Fruit fly (Drosophila melanogaster) whole organism, prepupa: ENCODE results near the gene sd.

Experiments used
- Blimp-1 ChIP-seq: fragments of 200-800 bp; sonication (Bioruptor generic); optimal IDR thresholded peaks from 3 replicates; lab custom pipeline; 2017; ENCODE audit warnings: missing biosample characterization, missing genetic modification characterization, mild to moderate bottlenecking, moderate library complexity, missing genetic modification reagents
- CG10631 ChIP-seq: fragments of 200-800 bp; sonication (Bioruptor generic); optimal IDR thresholded peaks from 2 replicates; lab custom pipeline; 2016; ENCODE audit warnings: missing biosample characterization, missing genetic modification characterization
- CG11294 ChIP-seq: fragments of 200-800 bp; sonication (Bioruptor generic); IDR thresholded peaks from 2 replicates; pipeline ENCODE4 v1.3.6; 2022; ENCODE audit warnings: missing biosample characterization, missing genetic modification characterization
- CG11762 ChIP-seq: fragments of 200-800 bp; sonication (Bioruptor generic); optimal IDR thresholded peaks from 3 replicates; lab custom pipeline; 2016; ENCODE audit warnings: missing biosample characterization, missing genetic modification characterization; ENCODE audit not compliant: insufficient read depth
- CG11902 ChIP-seq: fragments of 200-800 bp; sonication (Bioruptor generic); optimal IDR thresholded peaks from 3 replicates; lab custom pipeline; 2016; ENCODE audit warnings: missing biosample characterization, missing genetic modification characterization
- CG15336 ChIP-seq: fragments of 200-800 bp; sonication (Bioruptor generic); IDR thresholded peaks from 2 replicates; pipeline ENCODE4 v1.3.6; 2022; ENCODE audit warnings: missing biosample characterization, missing genetic modification characterization
- CG1621 ChIP-seq: fragments of 200-800 bp; sonication (Bioruptor generic); optimal IDR thresholded peaks from 3 replicates; lab custom pipeline; 2018; ENCODE audit warnings: missing biosample characterization, mild to moderate bottlenecking, missing genetic modification characterization
- CG3032 ChIP-seq: fragments of 200-800 bp; optimal IDR thresholded peaks from 2 replicates; lab custom pipeline; 2019; ENCODE audit warnings: missing biosample characterization, mild to moderate bottlenecking, missing genetic modification characterization, moderate library complexity
- CG31627 ChIP-seq: fragments of 200-800 bp; sonication (Bioruptor generic); optimal IDR thresholded peaks from 3 replicates; lab custom pipeline; 2016; ENCODE audit warnings: missing biosample characterization, missing genetic modification characterization
- CG32006 ChIP-seq: fragments of 200-800 bp; sonication (Bioruptor generic); optimal IDR thresholded peaks from 3 replicates; lab custom pipeline; 2017; ENCODE audit warnings: missing biosample characterization, mild to moderate bottlenecking, missing genetic modification characterization
- CG34406 ChIP-seq: fragments of 200-800 bp; sonication (Bioruptor generic); optimal IDR thresholded peaks from 3 replicates; lab custom pipeline; 2016; ENCODE audit warnings: missing biosample characterization, missing genetic modification characterization
- CG3919 ChIP-seq: fragments of 200-800 bp; sonication (Bioruptor generic); optimal IDR thresholded peaks from 3 replicates; lab custom pipeline; 2016; ENCODE audit warnings: missing biosample characterization, missing genetic modification characterization
- CG4318 ChIP-seq: fragments of 200-800 bp; sonication (Bioruptor generic); optimal IDR thresholded peaks from 3 replicates; lab custom pipeline; 2017; ENCODE audit warnings: missing biosample characterization, mild to moderate bottlenecking, missing genetic modification characterization
- CG6163 ChIP-seq: fragments of 200-800 bp; sonication (Bioruptor generic); IDR thresholded peaks from 3 replicates; pipeline ENCODE4 v1.3.6; 2022; ENCODE audit warnings: missing biosample characterization, missing genetic modification characterization
- CG6276 ChIP-seq: fragments of 200-800 bp; sonication (Bioruptor generic); optimal IDR thresholded peaks from 2 replicates; lab custom pipeline; 2017; ENCODE audit warnings: missing biosample characterization, mild to moderate bottlenecking, missing genetic modification characterization
- CG6792 ChIP-seq: fragments of 200-800 bp; sonication (Bioruptor generic); optimal IDR thresholded peaks from 3 replicates; lab custom pipeline; 2016; ENCODE audit warnings: missing biosample characterization, missing genetic modification characterization
- CG6808 ChIP-seq: fragments of 200-800 bp; sonication (Bioruptor generic); optimal IDR thresholded peaks from 3 replicates; lab custom pipeline; 2017; ENCODE audit warnings: missing biosample characterization, missing genetic modification characterization, mild to moderate bottlenecking, moderate library complexity, missing genetic modification reagents
- CG6854 ChIP-seq: fragments of 200-800 bp; sonication (Bioruptor generic); optimal IDR thresholded peaks from 2 replicates; lab custom pipeline; 2017; ENCODE audit warnings: missing biosample characterization, mild to moderate bottlenecking, missing genetic modification characterization
- CG8119 ChIP-seq: fragments of 200-800 bp; sonication (Bioruptor generic); IDR thresholded peaks from 3 replicates; pipeline ENCODE4 v1.3.6; 2022; ENCODE audit warnings: missing biosample characterization, missing genetic modification characterization
- CG8319 ChIP-seq: fragments of 200-800 bp; sonication (Bioruptor generic); optimal IDR thresholded peaks from 3 replicates; lab custom pipeline; 2016; ENCODE audit warnings: missing biosample characterization, missing genetic modification characterization
- CG8632 ChIP-seq: fragments of 200-800 bp; sonication (Bioruptor generic); optimal IDR thresholded peaks from 3 replicates; lab custom pipeline; 2016; ENCODE audit warnings: missing biosample characterization, missing genetic modification characterization
- CG9139 ChIP-seq: fragments of 200-800 bp; sonication (Bioruptor generic); optimal IDR thresholded peaks from 3 replicates; lab custom pipeline; 2017; ENCODE audit warnings: missing biosample characterization, mild to moderate bottlenecking, missing genetic modification characterization
- Eip78C ChIP-seq: fragments of 200-800 bp; sonication (Bioruptor generic); peaks from one replicate; lab custom pipeline; 2016; ENCODE audit warnings: missing biosample characterization, missing genetic modification characterization
- Eip93F ChIP-seq: fragments of 200-800 bp; sonication (Bioruptor generic); optimal IDR thresholded peaks from 2 replicates; lab custom pipeline; 2016; ENCODE audit warnings: missing biosample characterization, mild to moderate bottlenecking, missing genetic modification characterization
- Ets21C ChIP-seq: fragments of 200-800 bp; sonication (Bioruptor generic); optimal IDR thresholded peaks from 3 replicates; lab custom pipeline; 2016; ENCODE audit warnings: missing biosample characterization, missing genetic modification characterization
- Ets96B ChIP-seq: fragments of 200-800 bp; optimal IDR thresholded peaks from 2 replicates; lab custom pipeline; 2019; ENCODE audit warnings: missing biosample characterization, mild to moderate bottlenecking, missing genetic modification characterization, moderate library complexity
- Gug ChIP-seq: fragments of 200-800 bp; sonication (Bioruptor generic); IDR thresholded peaks from 2 replicates; pipeline ENCODE4 v1.3.6; 2022; ENCODE audit warnings: missing biosample characterization, missing genetic modification characterization
- Hr39 ChIP-seq: fragments of 200-800 bp; sonication (Bioruptor generic); optimal IDR thresholded peaks from 2 replicates; lab custom pipeline; 2016; ENCODE audit warnings: missing biosample characterization, missing genetic modification characterization
- Hr4 ChIP-seq: fragments of 200-800 bp; sonication (Bioruptor generic); optimal IDR thresholded peaks from 3 replicates; lab custom pipeline; 2016; ENCODE audit warnings: missing biosample characterization, missing genetic modification characterization
- OdsH ChIP-seq: fragments of 200-800 bp; sonication (Bioruptor generic); optimal IDR thresholded peaks from 3 replicates; lab custom pipeline; 2016; ENCODE audit warnings: missing biosample characterization, missing genetic modification characterization
- Smox ChIP-seq: fragments of 200-800 bp; sonication (Bioruptor generic); optimal IDR thresholded peaks from 3 replicates; lab custom pipeline; 2016; ENCODE audit warnings: missing biosample characterization, missing genetic modification characterization
- Sox102F ChIP-seq: fragments of 200-800 bp; sonication (Bioruptor generic); optimal IDR thresholded peaks from 2 replicates; lab custom pipeline; 2016; ENCODE audit warnings: missing biosample characterization, mild to moderate bottlenecking, missing genetic modification characterization
- Sox15 ChIP-seq: fragments of 200-800 bp; sonication (Bioruptor generic); optimal IDR thresholded peaks from 3 replicates; lab custom pipeline; 2016; ENCODE audit warnings: missing biosample characterization, missing genetic modification characterization
- acj6 ChIP-seq: fragments of 200-800 bp; sonication (Bioruptor generic); optimal IDR thresholded peaks from 3 replicates; lab custom pipeline; 2016; ENCODE audit warnings: missing biosample characterization, missing genetic modification characterization
- dsx ChIP-seq: fragments of 200-800 bp; optimal IDR thresholded peaks from 3 replicates; lab custom pipeline; 2019; ENCODE audit warnings: missing biosample characterization, mild to moderate bottlenecking, missing genetic modification characterization, moderate library complexity; ENCODE audit not compliant: poor library complexity, severe bottlenecking
- eg ChIP-seq: fragments of 200-800 bp; sonication (Bioruptor generic); IDR thresholded peaks from 3 replicates; pipeline ENCODE4 v1.3.6; 2022; ENCODE audit warnings: missing biosample characterization, missing genetic modification characterization
- esn ChIP-seq: fragments of 200-800 bp; sonication (Bioruptor generic); optimal IDR thresholded peaks from 2 replicates; lab custom pipeline; 2016; ENCODE audit warnings: missing biosample characterization, mild to moderate bottlenecking, missing genetic modification characterization, moderate library complexity
- fkh ChIP-seq: fragments of 200-800 bp; sonication (Bioruptor generic); optimal IDR thresholded peaks from 3 replicates; lab custom pipeline; 2017; ENCODE audit warnings: missing biosample characterization, mild to moderate bottlenecking, missing genetic modification characterization, moderate library complexity
- lz ChIP-seq: fragments of 200-800 bp; sonication (Bioruptor generic); optimal IDR thresholded peaks from 3 replicates; lab custom pipeline; 2016; ENCODE audit warnings: missing biosample characterization, missing genetic modification characterization
- salr ChIP-seq, 2 experiments: fragments of 200-800 bp; sonication (Bioruptor generic); optimal IDR thresholded peaks; 3 replicates each; lab custom pipeline; 2016 to 2018; ENCODE audit warnings: missing biosample characterization in 2 of 2, missing genetic modification characterization in 2 of 2, mild to moderate bottlenecking in 1 of 2
- spab ChIP-seq: fragments of 200-800 bp; sonication (Bioruptor generic); optimal IDR thresholded peaks from 2 replicates; lab custom pipeline; 2017; ENCODE audit warnings: missing biosample characterization, mild to moderate bottlenecking, missing genetic modification characterization, missing genetic modification reagents
- topi ChIP-seq: fragments of 200-800 bp; sonication (Bioruptor generic); optimal IDR thresholded peaks from 3 replicates; lab custom pipeline; 2016; ENCODE audit warnings: missing biosample characterization, missing genetic modification characterization
- vri ChIP-seq: fragments of 200-800 bp; sonication (Bioruptor generic); optimal IDR thresholded peaks from 3 replicates; lab custom pipeline; 2016; ENCODE audit warnings: missing biosample characterization, mild to moderate bottlenecking, missing genetic modification characterization

The sd gene

DNA sequence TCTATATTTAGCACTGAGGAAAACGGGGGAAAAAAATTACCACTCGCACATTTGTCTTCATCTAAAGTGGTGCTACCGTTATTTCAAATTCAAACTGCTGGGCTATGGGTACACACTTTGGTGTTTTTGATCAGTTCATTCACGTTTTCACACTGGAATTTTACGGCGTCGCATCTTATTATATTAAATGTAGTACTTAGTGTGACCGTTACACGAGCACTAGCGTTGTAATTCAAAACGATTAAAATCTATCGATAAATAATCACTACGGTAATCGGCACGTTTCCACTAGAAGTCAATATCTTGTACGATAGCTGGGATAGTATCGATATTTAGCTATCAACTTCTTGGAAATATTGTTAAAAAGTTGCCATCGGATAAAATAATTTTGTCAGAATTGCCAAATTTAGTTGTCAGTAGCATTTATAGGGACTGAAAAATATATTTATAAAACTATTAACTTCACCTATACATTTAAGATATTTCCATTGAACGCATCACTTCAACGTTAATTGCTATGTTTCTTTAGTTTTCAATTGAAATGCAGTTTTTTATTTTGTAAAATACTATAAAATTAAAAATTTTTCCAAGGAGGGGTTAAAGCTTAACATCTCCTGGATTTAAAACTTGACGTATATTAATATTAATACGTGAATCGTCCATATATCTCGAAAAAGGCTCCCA lies 53.6 kb downstream of the sd start, which contains the start of the genes CG46440 and Myb (continued):
- TF ChIP-seq Eip78C (peak; percentile 1), topi (GFP tag; lab: Kevin White, UChicago) (peak; percentile 7), esn (GFP tag; lab: Kevin White, UChicago) (no peak), CG6276 (GFP tag; lab: Kevin White, UChicago) (no peak), CG10631 (GFP tag; lab: Kevin White, UChicago) (no peak), CG4318 (no peak), CG8319 (no peak), Hr4 (GFP tag; lab: Kevin White, UChicago) (no peak), CG15336 (0 out of 2 replicates have a peak, but pooled peaks have one; percentile 20), lz (GFP tag; lab: Kevin White, UChicago) (peak; percentile 1)

DNA sequence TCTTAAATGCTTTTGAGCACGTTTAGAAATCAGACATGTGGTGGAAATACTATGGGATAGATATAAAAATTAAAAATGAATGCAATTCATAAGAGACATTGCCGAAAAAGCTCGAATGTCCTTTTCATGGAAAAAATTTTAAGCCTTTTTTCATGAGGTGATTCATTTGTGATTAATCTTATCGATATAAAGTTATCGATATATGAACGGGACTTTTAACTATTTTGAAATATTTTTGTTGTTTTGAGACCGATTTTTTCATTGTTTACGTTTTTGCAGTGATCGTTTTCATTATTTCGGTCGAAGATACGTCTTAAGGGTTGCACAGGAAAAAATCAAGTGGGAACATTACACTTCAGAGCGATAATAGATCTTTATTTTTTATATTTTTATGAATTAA lies 55.2 kb downstream of the sd start, which contains the start of gene AlkB:
Gene AlkB, minus strand, starts transcription at position 101 of the 400 bp plus-strand sequence.
- TF ChIP-seq CG6808 (GFP tag; lab: Kevin White, UChicago) (no peak), spab (no peak), CG32006 (GFP tag; lab: Kevin White, UChicago) (no peak), CG6276 (GFP tag; lab: Kevin White, UChicago) (no peak), CG4318 (no peak), Hr39 (GFP tag; lab: Kevin White, UChicago) (no peak), OdsH (no peak), CG3032 (tag; lab: Kevin White, UChicago) (no peak)

- no peak for TF ChIP-seq Eip78C
- no peak for TF ChIP-seq acj6 (GFP tag; lab: Kevin White, UChicago)
- TF ChIP-seq CG6163 (GFP tag; lab: Robert Waterston, UW): peak; percentile 34; the same call in 1 of the 3 replicates
- TF ChIP-seq CG6792 (GFP tag; lab: Kevin White, UChicago): no peak
Measured at dm6 chrX:15859869-15860268, 55.7 kb downstream of the sd start, which contains the start of gene Gbeta13F. Gbeta13F (plus strand) TSS chrX:15860115.

dm6 chrX:15860479-15860878 lies 56.3 kb downstream of the sd start:
- TF ChIP-seq Blimp-1 (GFP tag; lab: Kevin White, UChicago): peak; percentile 29
- peak; percentile 36 for TF ChIP-seq topi (GFP tag; lab: Kevin White, UChicago)
- TF ChIP-seq salr (GFP tag; optimal IDR thresholded peaks at IDR 0.05; lab: Kevin White, UChicago): peak in 1 of 2 experiments; percentile 45
- TF ChIP-seq CG11294: no peak
- peak; percentile 44 for TF ChIP-seq CG34406 (GFP tag; lab: Kevin White, UChicago)
- TF ChIP-seq CG11902: no peak
- no peak for TF ChIP-seq CG6792 (GFP tag; lab: Kevin White, UChicago)
- TF ChIP-seq Sox102F (GFP tag; lab: Kevin White, UChicago): peak; percentile 33
- peak; percentile 9 for TF ChIP-seq CG6854 (GFP tag; lab: Kevin White, UChicago)
- peak; percentile 54 for TF ChIP-seq CG32006 (GFP tag; lab: Kevin White, UChicago)
- TF ChIP-seq eg (GFP tag; lab: Robert Waterston, UW): no peak; the same call in 2 of the 3 replicates
- peak; percentile 74 for TF ChIP-seq CG6808 (GFP tag; lab: Kevin White, UChicago)
- no peak for TF ChIP-seq Smox (GFP tag; lab: Kevin White, UChicago)
- TF ChIP-seq CG31627: no peak
- TF ChIP-seq CG8319: peak; percentile 10
- TF ChIP-seq CG1621 (tag; lab: Kevin White, UChicago): peak; percentile 65
- peak; percentile 84 for TF ChIP-seq CG6163 (GFP tag; lab: Robert Waterston, UW)
- peak; percentile 62 for TF ChIP-seq dsx (GFP tag; lab: Kevin White, UChicago)
- TF ChIP-seq CG8119 (GFP tag; lab: Robert Waterston, UW): no peak
- peak; percentile 42 for TF ChIP-seq CG3919
- TF ChIP-seq Eip93F: peak; percentile 48
- TF ChIP-seq acj6 (GFP tag; lab: Kevin White, UChicago): no peak
- peak; percentile 36 for TF ChIP-seq CG8632 (GFP tag; lab: Kevin White, UChicago)
- TF ChIP-seq CG11762 (GFP tag; lab: Kevin White, UChicago): no peak
- TF ChIP-seq Gug (GFP tag; lab: Robert Waterston, UW): peak; percentile 43
- peak; percentile 38 for TF ChIP-seq Eip78C
- TF ChIP-seq fkh (GFP tag; lab: Kevin White, UChicago): peak; percentile 24
- peak; percentile 77 for TF ChIP-seq CG9139 (GFP tag; lab: Kevin White, UChicago)
- peak; percentile 64 for TF ChIP-seq vri
- TF ChIP-seq Hr4 (GFP tag; lab: Kevin White, UChicago): no peak
- no peak for TF ChIP-seq Sox15
- TF ChIP-seq Ets21C (GFP tag; lab: Kevin White, UChicago): no peak
- no peak for TF ChIP-seq OdsH
- peak; percentile 51 for TF ChIP-seq Ets96B (tag; lab: Kevin White, UChicago)
